Worm (Caenorhabditis elegans): ENCODE results near the gene T05G5.4.

The T05G5.4 gene

DNA sequence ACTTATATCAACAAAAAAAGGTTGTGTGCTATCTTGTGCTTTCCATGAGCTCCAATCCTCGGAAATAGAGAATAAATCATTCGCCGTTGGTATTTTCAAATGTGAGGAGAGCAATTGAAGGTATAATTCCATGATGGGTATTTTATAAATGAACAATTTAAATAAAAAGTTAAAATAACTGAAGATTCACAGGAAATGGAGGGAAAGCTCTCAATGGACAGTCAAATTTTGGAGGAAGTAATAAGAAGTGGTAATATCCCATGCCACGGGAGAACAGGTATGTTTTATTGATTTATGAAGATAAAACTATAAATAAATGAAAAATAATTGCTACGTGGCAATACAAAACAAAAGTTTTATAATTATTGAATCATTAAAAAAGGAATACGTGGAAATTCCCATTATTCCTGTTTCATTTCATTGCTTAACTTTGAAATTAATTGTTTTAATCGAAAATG lies 34.4 kb downstream of the T05G5.4 start (continued):
- TF ChIP-seq fkh-10 (GFP tag; optimal IDR thresholded peaks at IDR 0.05): no peak
- TF ChIP-seq zfp-3 (GFP tag; conservative IDR thresholded peaks at IDR 0.05): peak; percentile 83
- no peak for TF ChIP-seq lim-7 (GFP tag; IDR thresholded peaks at IDR 0.05)
- TF ChIP-seq ztf-11 (tag; optimal IDR thresholded peaks at IDR 0.05): no peak
- TF ChIP-seq Y5F2A.4 (GFP tag; optimal IDR thresholded peaks at IDR 0.05): no peak
- TF ChIP-seq aha-1 (tag): peak; percentile 26
- no peak for TF ChIP-seq tra-1 (GFP tag; IDR thresholded peaks at IDR 0.05)
- no peak for TF ChIP-seq snpc-4 (tag; optimal IDR thresholded peaks at IDR 0.05)
- no peak for TF ChIP-seq lin-1 (GFP tag; IDR thresholded peaks at IDR 0.05)
- no peak for TF ChIP-seq hif-1 (tag; optimal IDR thresholded peaks at IDR 0.05)
- no peak for TF ChIP-seq dpl-1 (GFP tag; optimal IDR thresholded peaks at IDR 0.05)
- TF ChIP-seq ama-1 (optimal IDR thresholded peaks at IDR 0.05): peak; percentile 68
- peak; percentile 26 for TF ChIP-seq spr-1 (tag; optimal IDR thresholded peaks at IDR 0.05)
- TF ChIP-seq mep-1 (tag; optimal IDR thresholded peaks at IDR 0.05): peak; percentile 65
- TF ChIP-seq fos-1 (tag; optimal IDR thresholded peaks at IDR 0.05): peak; percentile 51
- no peak for TF ChIP-seq lin-39 (tag; optimal IDR thresholded peaks at IDR 0.05)
- no peak for TF ChIP-seq attf-4 (tag; optimal IDR thresholded peaks at IDR 0.05)
- TF ChIP-seq gei-8 (GFP tag; optimal IDR thresholded peaks at IDR 0.05): no peak
- TF ChIP-seq F26F4.8 (GFP tag; conservative IDR thresholded peaks at IDR 0.05): no peak
- no peak for TF ChIP-seq Y75B8A.6 (GFP tag; IDR thresholded peaks at IDR 0.05)
- TF ChIP-seq Y48G9A.11 (GFP tag; IDR thresholded peaks at IDR 0.05): no peak
- no peak for TF ChIP-seq ceh-20 (GFP tag; IDR thresholded peaks at IDR 0.05)
- no peak for TF ChIP-seq zip-11 (GFP tag; IDR thresholded peaks at IDR 0.05)
- TF ChIP-seq madf-5 (GFP tag; IDR thresholded peaks at IDR 0.05): no peak
- no peak for TF ChIP-seq ceh-44 (GFP tag; IDR thresholded peaks at IDR 0.05)
- no peak for TF ChIP-seq egl-27 (tag; optimal IDR thresholded peaks at IDR 0.05)
- TF ChIP-seq daf-19 (GFP tag; conservative IDR thresholded peaks at IDR 0.05): no peak
- peak; percentile 76 for TF ChIP-seq sdz-12 (GFP tag; optimal IDR thresholded peaks at IDR 0.05)
- no peak for TF ChIP-seq mxl-2 (GFP tag; conservative IDR thresholded peaks at IDR 0.05)
- no peak for TF ChIP-seq jun-1 (tag; optimal IDR thresholded peaks at IDR 0.05)
- TF ChIP-seq nhr-237 (tag; optimal IDR thresholded peaks at IDR 0.05): no peak
- TF ChIP-seq daf-16 (GFP tag; optimal IDR thresholded peaks at IDR 0.05): peak in 1 of 2 experiments; percentile 62
- TF ChIP-seq daf-16 (tag; optimal IDR thresholded peaks at IDR 0.05): peak; percentile 61
- no peak for TF ChIP-seq zfp-2 (tag; optimal IDR thresholded peaks at IDR 0.05)
- no peak for TF ChIP-seq nhr-42 (GFP tag; IDR thresholded peaks at IDR 0.05)
- TF ChIP-seq zag-1 (tag; optimal IDR thresholded peaks at IDR 0.05): no peak
- TF ChIP-seq F37D6.2 (tag; optimal IDR thresholded peaks at IDR 0.05): no peak
- no peak for TF ChIP-seq ztf-7 (tag; optimal IDR thresholded peaks at IDR 0.05)
- TF ChIP-seq dmd-6 (GFP tag; IDR thresholded peaks at IDR 0.05): no peak
- no peak for TF ChIP-seq F49E8.2 (tag; optimal IDR thresholded peaks at IDR 0.05; ENCODE audit: borderline replicate concordance)
- TF ChIP-seq ceh-32 (tag; optimal IDR thresholded peaks at IDR 0.05; ENCODE audit: poor library complexity): no peak
- no peak for TF ChIP-seq hlh-30 (tag; optimal IDR thresholded peaks at IDR 0.05; ENCODE audit: insufficient read depth)
- peak; percentile 40 for TF ChIP-seq spr-3 (GFP tag; optimal IDR thresholded peaks at IDR 0.05)
- no peak for TF ChIP-seq nhr-10 (tag; optimal IDR thresholded peaks at IDR 0.05)
- no peak for TF ChIP-seq madf-9 (GFP tag; conservative IDR thresholded peaks at IDR 0.05)
- no peak for TF ChIP-seq set-16 (GFP tag; IDR thresholded peaks at IDR 0.05)
- TF ChIP-seq T20F7.1 (GFP tag; optimal IDR thresholded peaks at IDR 0.05): peak; percentile 47
- TF ChIP-seq R02D3.7 (tag; optimal IDR thresholded peaks at IDR 0.05): no peak
- TF ChIP-seq nhr-25 (tag; optimal IDR thresholded peaks at IDR 0.05; ENCODE audit: borderline replicate concordance, insufficient read depth): peak; percentile 11
- TF ChIP-seq lin-38 (GFP tag; IDR thresholded peaks at IDR 0.05): peak; percentile 62
- no peak for TF ChIP-seq dmd-9 (GFP tag; IDR thresholded peaks at IDR 0.05)
- 0 out of 2 replicates have a peak, but pooled peaks have one; percentile 38 for TF ChIP-seq ctbp-1 (GFP tag; IDR thresholded peaks at IDR 0.05)
